Worm (Caenorhabditis elegans) whole organism, young adult: Measurements from ENCODE around the gene Y75B12B.11.

Experiments
- B0261.1 ChIP-seq: sonication (generic microtip); optimal IDR thresholded peaks from 2 replicates; lab custom pipeline; 2016; ENCODE audit warnings: mild to moderate bottlenecking, missing genetic modification characterization, moderate library complexity, missing compliant biosample characterization
- B0336.3 ChIP-seq: fragments of 200-800 bp; sonication (Bioruptor generic); IDR thresholded peaks from 2 replicates; pipeline ENCODE4 v1.3.6; 2022; ENCODE audit warnings: missing genetic modification characterization, missing compliant biosample characterization
- F33H1.4 ChIP-seq: fragments of 200-800 bp; sonication (Bioruptor generic); IDR thresholded peaks from 2 replicates; pipeline ENCODE4 v1.3.6; 2022; ENCODE audit warnings: missing genetic modification reagents, missing genetic modification characterization, missing compliant biosample characterization
- F49E8.2 ChIP-seq: sonication (generic microtip); optimal IDR thresholded peaks from 3 replicates; lab custom pipeline; 2017; ENCODE audit warnings: missing genetic modification characterization, mild to moderate bottlenecking, missing compliant biosample characterization, antibody characterized with exemption, moderate library complexity; ENCODE audit not compliant: insufficient read depth
- T07F8.4 ChIP-seq: sonication (generic microtip); optimal IDR thresholded peaks from 2 replicates; lab custom pipeline; 2016; ENCODE audit warnings: mild to moderate bottlenecking, missing genetic modification characterization, moderate library complexity, missing compliant biosample characterization
- T26A5.8 ChIP-seq: sonication (generic microtip); optimal IDR thresholded peaks from 2 replicates; lab custom pipeline; 2016; ENCODE audit warnings: missing genetic modification characterization, missing compliant biosample characterization
- Y53G8AR.9 ChIP-seq: fragments of 200-800 bp; sonication (Bioruptor generic); conservative IDR thresholded peaks from 2 replicates; pipeline ENCODE4 v1.3.6; 2022; ENCODE audit warnings: missing genetic modification reagents, missing genetic modification characterization, missing compliant biosample characterization
- akir-1 ChIP-seq: fragments of 200-800 bp; sonication (Bioruptor generic); optimal IDR thresholded peaks from 2 replicates; lab custom pipeline; 2018; ENCODE audit warnings: mild to moderate bottlenecking, missing genetic modification characterization, moderate library complexity, missing compliant biosample characterization
- attf-3 ChIP-seq: fragments of 200-800 bp; sonication (Bioruptor generic); conservative IDR thresholded peaks from 2 replicates; pipeline ENCODE4 v1.3.6; 2022; ENCODE audit warnings: missing genetic modification reagents, missing genetic modification characterization, missing compliant biosample characterization
- attf-6 ChIP-seq: fragments of 200-800 bp; sonication (Bioruptor generic); IDR thresholded peaks from 2 replicates; pipeline ENCODE4 v1.3.6; 2022; ENCODE audit warnings: missing genetic modification reagents, missing genetic modification characterization, missing compliant biosample characterization
- bed-1 ChIP-seq: fragments of 200-800 bp; sonication (Bioruptor generic); IDR thresholded peaks from 2 replicates; pipeline ENCODE4 v1.3.6; 2022; ENCODE audit warnings: missing genetic modification reagents, missing genetic modification characterization, missing compliant biosample characterization
- ceh-100 ChIP-seq: fragments of 200-800 bp; sonication (Bioruptor generic); IDR thresholded peaks from 2 replicates; pipeline ENCODE4 v1.3.6; 2022; ENCODE audit warnings: missing genetic modification reagents, missing genetic modification characterization, missing compliant biosample characterization
- ceh-91 ChIP-seq: fragments of 200-800 bp; sonication (Bioruptor generic); IDR thresholded peaks from 2 replicates; pipeline ENCODE4 v1.3.6; 2022; ENCODE audit warnings: missing genetic modification reagents, missing genetic modification characterization, missing compliant biosample characterization
- chd-7 ChIP-seq: sonication (generic microtip); optimal IDR thresholded peaks from 2 replicates; lab custom pipeline; 2016; ENCODE audit warnings: mild to moderate bottlenecking, missing genetic modification characterization, moderate library complexity, missing compliant biosample characterization
- die-1 ChIP-seq: sonication (generic microtip); optimal IDR thresholded peaks from 2 replicates; lab custom pipeline; 2016; ENCODE audit warnings: missing genotype, mild to moderate bottlenecking, missing genetic modification characterization, missing compliant biosample characterization
- dox-1 ChIP-seq: fragments of 200-800 bp; sonication (Bioruptor generic); IDR thresholded peaks from 2 replicates; pipeline ENCODE4 v1.3.6; 2022; ENCODE audit warnings: missing genetic modification reagents, missing genetic modification characterization, missing compliant biosample characterization
- dpl-1 ChIP-seq: fragments of 150-350 bp; optimal IDR thresholded peaks from 2 replicates; lab custom pipeline; 2014; ENCODE audit warnings: missing biosample characterization, missing genetic modification reagents, missing genetic modification characterization
- him-1 ChIP-seq: sonication (generic microtip); optimal IDR thresholded peaks from 2 replicates; lab custom pipeline; 2016; ENCODE audit warnings: missing genotype, missing genetic modification reagents, missing genetic modification characterization, missing compliant biosample characterization
- hmg-1.2 ChIP-seq: fragments of 200-800 bp; sonication (Bioruptor generic); IDR thresholded peaks from 2 replicates; pipeline ENCODE4 v1.3.6; 2022; ENCODE audit warnings: missing genetic modification reagents, missing genetic modification characterization, missing compliant biosample characterization
- hsf-1 ChIP-seq: fragments of 200-800 bp; sonication (Bioruptor generic); IDR thresholded peaks from 2 replicates; pipeline ENCODE4 v1.3.6; 2022; ENCODE audit warnings: missing genetic modification reagents, missing genetic modification characterization, missing compliant biosample characterization
- lin-35 ChIP-seq, 3 experiments: fragments of 150-350 bp in 2 of 3; sonication (generic microtip) in 1 of 3; optimal IDR thresholded peaks; 2 replicates each; lab custom pipeline; 2014 to 2018; ENCODE audit warnings: missing biosample characterization in 3 of 3, missing genetic modification characterization in 3 of 3, missing genetic modification reagents in 3 of 3
- lin-54 ChIP-seq: fragments of 200-800 bp; sonication (Bioruptor generic); optimal IDR thresholded peaks from 2 replicates; lab custom pipeline; 2018; ENCODE audit warnings: mild to moderate bottlenecking, missing genetic modification characterization, missing compliant biosample characterization
- lir-1 ChIP-seq: fragments of 200-800 bp; sonication (Bioruptor generic); conservative IDR thresholded peaks from 2 replicates; pipeline ENCODE4 v1.3.6; 2022; ENCODE audit warnings: missing genetic modification reagents, missing genetic modification characterization, missing compliant biosample characterization
- madf-3 ChIP-seq: fragments of 200-800 bp; sonication (Bioruptor generic); IDR thresholded peaks from 2 replicates; pipeline ENCODE4 v1.3.6; 2022; ENCODE audit warnings: missing genetic modification reagents, missing genetic modification characterization, missing compliant biosample characterization
- madf-8 ChIP-seq: fragments of 200-800 bp; sonication (Bioruptor generic); conservative IDR thresholded peaks from 2 replicates; pipeline ENCODE4 v1.3.6; 2022; ENCODE audit warnings: missing genetic modification reagents, missing genetic modification characterization, missing compliant biosample characterization
- mcd-1 ChIP-seq: fragments of 200-800 bp; sonication (Bioruptor generic); IDR thresholded peaks from 2 replicates; pipeline ENCODE4 v1.3.6; 2022; ENCODE audit warnings: missing genetic modification reagents, missing genetic modification characterization, missing compliant biosample characterization
- rcor-1 ChIP-seq: fragments of 200-800 bp; sonication (Bioruptor generic); IDR thresholded peaks from 2 replicates; pipeline ENCODE4 v1.3.6; 2022; ENCODE audit warnings: missing genetic modification reagents, missing genetic modification characterization, missing compliant biosample characterization
- rec-8 ChIP-seq, 2 experiments: sonication (generic microtip); optimal IDR thresholded peaks; 2 replicates each; lab custom pipeline; 2016; ENCODE audit warnings: mild to moderate bottlenecking in 2 of 2, missing genetic modification characterization in 2 of 2, missing genetic modification reagents in 2 of 2, missing genotype in 2 of 2, missing biosample characterization in 1 of 2, missing compliant biosample characterization in 1 of 2, moderate library complexity in 1 of 2
- repo-1 ChIP-seq: sonication (generic microtip); optimal IDR thresholded peaks from 2 replicates; lab custom pipeline; 2017; ENCODE audit warnings: mild to moderate bottlenecking, missing genetic modification characterization, missing compliant biosample characterization
- rpc-1 ChIP-seq, 2 experiments: fragments of 150-350 bp in 1 of 2; sonication (generic microtip) in 1 of 2; optimal IDR thresholded peaks; 2 replicates each; lab custom pipeline; 2014 to 2018; ENCODE audit warnings: missing biosample characterization in 1 of 2, missing genetic modification characterization in 1 of 2, missing genetic modification reagents in 1 of 2, missing genotype in 1 of 2
- sdz-38 ChIP-seq: sonication (generic microtip); optimal IDR thresholded peaks from 2 replicates; lab custom pipeline; 2016; ENCODE audit warnings: missing genotype, missing genetic modification characterization, missing compliant biosample characterization
- snpc-3.4 ChIP-seq: sonication (generic microtip); optimal IDR thresholded peaks from 2 replicates; lab custom pipeline; 2017; ENCODE audit warnings: missing genetic modification characterization, mild to moderate bottlenecking, missing compliant biosample characterization, antibody characterized with exemption, moderate library complexity, missing genotype, missing genetic modification reagents
- snpc-4 ChIP-seq, 5 experiments: fragments of 150-350 bp in 1 of 5; sonication (generic microtip) in 4 of 5; optimal IDR thresholded peaks; 2 replicates each; lab custom pipeline; 2014 to 2018; ENCODE audit warnings: missing genetic modification characterization in 5 of 5, missing biosample characterization in 3 of 5, antibody characterized with exemption in 2 of 5, mild to moderate bottlenecking in 2 of 5, missing compliant biosample characterization in 2 of 5, missing genotype in 2 of 5, moderate library complexity in 2 of 5, missing genetic modification reagents in 1 of 5
- tbp1 ChIP-seq: fragments of 200-800 bp; sonication (Bioruptor generic); optimal IDR thresholded peaks from 2 replicates; lab custom pipeline; 2018; ENCODE audit warnings: mild to moderate bottlenecking, missing genetic modification characterization, missing compliant biosample characterization
- tlf-1 ChIP-seq: fragments of 200-800 bp; sonication (Bioruptor generic); optimal IDR thresholded peaks from 2 replicates; lab custom pipeline; 2018; ENCODE audit warnings: mild to moderate bottlenecking, missing genetic modification characterization, missing compliant biosample characterization
- unc-130 ChIP-seq: sonication (generic microtip); optimal IDR thresholded peaks from 2 replicates; lab custom pipeline; 2016; ENCODE audit warnings: missing genetic modification reagents, missing genetic modification characterization, missing compliant biosample characterization
- xnd-1 ChIP-seq: sonication (generic microtip); optimal IDR thresholded peaks from 2 replicates; lab custom pipeline; 2016; ENCODE audit warnings: missing genotype, missing genetic modification reagents, missing genetic modification characterization, missing compliant biosample characterization
- zim-3 ChIP-seq: sonication (generic microtip); optimal IDR thresholded peaks from 2 replicates; lab custom pipeline; 2017; ENCODE audit warnings: mild to moderate bottlenecking, missing genetic modification characterization, moderate library complexity, missing compliant biosample characterization
- ztf-6 ChIP-seq: fragments of 200-800 bp; sonication (Bioruptor generic); IDR thresholded peaks from 2 replicates; pipeline ENCODE4 v1.3.6; 2022; ENCODE audit warnings: missing genetic modification reagents, missing genetic modification characterization, missing compliant biosample characterization

Gene Y75B12B.11

ce11 chrV:15184097-15185040 is 6.7 kb upstream of the Y75B12B.11 start, which contains the start of gene Y75B12B.1 (continued):
- peak; percentile 85 for TF ChIP-seq him-1
- TF ChIP-seq akir-1 = no peak
- peak; percentile 67 for TF ChIP-seq F33H1.4 (GFP tag; lab: Robert Waterston, UW)
- TF ChIP-seq madf-3 (GFP tag; lab: Robert Waterston, UW) = 0 out of 2 replicates have a peak, but pooled peaks have one; percentile 24
- TF ChIP-seq rec-8 (tag; optimal IDR thresholded peaks at IDR 0.05; lab: Kevin White, UChicago) = peak in 1 of 2 experiments; percentile 29
- TF ChIP-seq mcd-1 (GFP tag; lab: Robert Waterston, UW) = peak; percentile 78
- peak; percentile 66 for TF ChIP-seq madf-8
- TF ChIP-seq ceh-91 (GFP tag; lab: Robert Waterston, UW) = peak; percentile 74
- peak; percentile 2 for TF ChIP-seq unc-130 (GFP tag; lab: Kevin White, UChicago)
- no peak for TF ChIP-seq bed-1 (GFP tag; lab: Robert Waterston, UW)
- TF ChIP-seq attf-3 (GFP tag; lab: Robert Waterston, UW) = no peak
- TF ChIP-seq zim-3 (tag; lab: Kevin White, UChicago) = no peak
- TF ChIP-seq F49E8.2 = peak; percentile 71
- peak; percentile 9; the same call in 1 of the 2 replicates for TF ChIP-seq hmg-1.2 (GFP tag; lab: Robert Waterston, UW)
- peak; percentile 12 for TF ChIP-seq repo-1 (tag; lab: Kevin White, UChicago)
- peak; percentile 20 for TF ChIP-seq B0261.1 (tag; lab: Kevin White, UChicago)
- TF ChIP-seq tlf-1 (GFP tag; lab: Kevin White, UChicago) = peak; percentile 77
- no peak for TF ChIP-seq die-1 (tag; lab: Kevin White, UChicago)
- TF ChIP-seq T07F8.4 (tag; lab: Kevin White, UChicago) = no peak
- peak; percentile 61 for TF ChIP-seq tbp1 (GFP tag; lab: Kevin White, UChicago)
- TF ChIP-seq dpl-1 = peak; percentile 67
- no peak for TF ChIP-seq rpc-1 (optimal IDR thresholded peaks at IDR 0.05; lab: Kevin White, UChicago)
- TF ChIP-seq rpc-1 (tag; optimal IDR thresholded peaks at IDR 0.05; lab: Kevin White, UChicago) = peak; percentile 10
- TF ChIP-seq lir-1 (GFP tag; lab: Robert Waterston, UW) = no peak
- no peak for TF ChIP-seq attf-6
- TF ChIP-seq xnd-1 = peak; percentile 95
- peak; percentile 84 for TF ChIP-seq B0336.3 (GFP tag; lab: Robert Waterston, UW)
- peak; percentile 79 for TF ChIP-seq ceh-100 (GFP tag; lab: Robert Waterston, UW)
- peak; percentile 46 for TF ChIP-seq rcor-1 (GFP tag; lab: Robert Waterston, UW)
- no peak for TF ChIP-seq ztf-6 (GFP tag; lab: Robert Waterston, UW)
- peak; percentile 67 for TF ChIP-seq lin-54 (GFP tag; lab: Kevin White, UChicago)
- TF ChIP-seq sdz-38 = no peak
- TF ChIP-seq hsf-1 (GFP tag; lab: Robert Waterston, UW) = peak; percentile 84
- no peak for TF ChIP-seq Y53G8AR.9 (GFP tag; lab: Robert Waterston, UW)
- no peak for TF ChIP-seq T26A5.8 (tag; lab: Kevin White, UChicago)
- peak; percentile 66 for TF ChIP-seq snpc-3.4 (tag; lab: Kevin White, UChicago)
- no peak for TF ChIP-seq snpc-4 (GFP tag; optimal IDR thresholded peaks at IDR 0.05; lab: Kevin White, UChicago)
- peak in 1 of 4 experiments; percentile 25 for TF ChIP-seq snpc-4 (tag; optimal IDR thresholded peaks at IDR 0.05; lab: Kevin White, UChicago)
- peak in 2 of 3 experiments; percentile 37 to 39 for TF ChIP-seq lin-35 (GFP tag; optimal IDR thresholded peaks at IDR 0.05; lab: Kevin White, UChicago)
- TF ChIP-seq chd-7 (tag; lab: Kevin White, UChicago) = no peak
- TF ChIP-seq dox-1 (GFP tag; lab: Robert Waterston, UW) = peak; percentile 68
